Worm (Caenorhabditis elegans) whole organism, L1 larva: ENCODE measurements around the gene nol-6.

ENCODE experiments used
- egl-27 ChIP-seq, 2 experiments: fragments of 150-350 bp in 1 of 2; sonication (generic microtip); optimal IDR thresholded peaks; 3 replicates each; lab custom pipeline; 2017 to 2018; ENCODE audit warnings: missing biosample characterization in 2 of 2, missing genetic modification characterization in 2 of 2, missing genetic modification reagents in 2 of 2
- snpc-4 ChIP-seq: fragments of 150-350 bp; optimal IDR thresholded peaks from 2 replicates; lab custom pipeline; 2014; ENCODE audit warnings: missing biosample characterization, missing genetic modification characterization

DNA sequence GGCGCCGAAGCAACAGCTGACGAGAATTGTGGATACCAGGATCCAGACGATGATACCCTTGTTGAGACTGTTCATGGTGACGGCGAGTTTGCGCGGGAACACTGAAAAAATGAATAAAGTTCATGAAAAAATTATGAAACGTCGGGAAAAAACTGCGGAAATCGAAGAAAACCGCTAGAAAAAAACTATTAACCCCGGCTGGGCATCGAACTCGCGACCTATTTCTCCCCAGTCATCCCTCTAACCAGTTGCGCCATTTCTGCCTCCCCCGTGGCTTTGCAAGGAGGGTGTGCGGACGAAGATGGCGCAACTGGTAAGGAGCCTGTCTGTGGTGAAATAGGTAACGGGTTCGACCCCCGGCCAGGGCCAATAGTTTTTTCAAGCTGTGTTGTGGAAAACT lies 36.2 kb upstream of the nol-6 start, which contains the start of gene H17B01.5:
- TF ChIP-seq snpc-4 = no peak
- no peak for TF ChIP-seq egl-27 (tag; optimal IDR thresholded peaks at IDR 0.05; lab: Kevin White, UChicago)
